Comparison of ENCODE assay signal across 3 fruit fly cellular contexts in genomic region chr2L:14507997-14508396, dm6.
A peak's percentile ranks its signal among the peaks of the same experiment; 100 is the strongest.
TF ChIP-seq lines count a peak whose summit lies in the region.

No protein-coding gene starts in this region.

- TF ChIP-seq CTCF in whole organism, embryonic (GFP tag; optimal IDR thresholded peaks at IDR 0.05; lab: Kevin White, UChicago) = no peak

TF ChIP-seq in whole organism, adult, 20 proteins besides CTCF, POLR2A, EP300 and RAD21:
- TF ChIP-seq kay (GFP tag; lab: Kevin White, UChicago; ENCODE audit: borderline replicate concordance) (peak; percentile 32), toe (GFP tag; optimal IDR thresholded peaks at IDR 0.05; lab: Kevin White, UChicago) (no peak)
TF ChIP-seq in whole organism, adult: peak in this region for 1.

TF ChIP-seq in whole organism, embryonic, 481 proteins besides CTCF, POLR2A, EP300 and RAD21:
- peak; percentile 8 for TF ChIP-seq CG15514 (GFP tag; optimal IDR thresholded peaks at IDR 0.05; lab: Kevin White, UChicago)
- no peak for TF ChIP-seq corto (GFP tag; optimal IDR thresholded peaks at IDR 0.05; lab: Kevin White, UChicago)
- TF ChIP-seq btn (GFP tag; optimal IDR thresholded peaks at IDR 0.05; lab: Kevin White, UChicago) = no peak
- TF ChIP-seq ab (GFP tag; optimal IDR thresholded peaks at IDR 0.05; lab: Kevin White, UChicago) = no peak
- peak; percentile 68 for TF ChIP-seq sens (GFP tag; lab: Kevin White, UChicago)
- no peak for TF ChIP-seq fu2 (GFP tag; optimal IDR thresholded peaks at IDR 0.05; lab: Kevin White, UChicago)
- TF ChIP-seq cad (GFP tag; optimal IDR thresholded peaks at IDR 0.05; lab: Kevin White, UChicago) = no peak
- TF ChIP-seq E2f2 (GFP tag; IDR thresholded peaks at IDR 0.05; lab: Robert Waterston, UW) = no peak
- TF ChIP-seq CG31388 (GFP tag; optimal IDR thresholded peaks at IDR 0.05; lab: Kevin White, UChicago) = no peak
- TF ChIP-seq Sry-β (GFP tag; optimal IDR thresholded peaks at IDR 0.05; lab: Kevin White, UChicago) = peak; percentile 80
- no peak for TF ChIP-seq CG15073 (GFP tag; optimal IDR thresholded peaks at IDR 0.05; lab: Kevin White, UChicago)
- TF ChIP-seq row (GFP tag; IDR thresholded peaks at IDR 0.05; lab: Robert Waterston, UW) = peak; percentile 43
- TF ChIP-seq bigmax (GFP tag; optimal IDR thresholded peaks at IDR 0.05; lab: Kevin White, UChicago) = no peak
- peak; percentile 38; the same call in 1 of the 2 replicates for TF ChIP-seq Xrp1 (GFP tag; IDR thresholded peaks at IDR 0.05; lab: Robert Waterston, UW)
- TF ChIP-seq Med (GFP tag; lab: Kevin White, UChicago) = peak; percentile 20

TF ChIP-seq in whole organism, wandering third instar larva, 38 proteins besides CTCF, POLR2A, EP300 and RAD21:
- TF ChIP-seq Sp1 (GFP tag; optimal IDR thresholded peaks at IDR 0.05; lab: Kevin White, UChicago) (no peak), foxo (GFP tag; optimal IDR thresholded peaks at IDR 0.05; lab: Kevin White, UChicago) (no peak), sage (GFP tag; optimal IDR thresholded peaks at IDR 0.05; lab: Kevin White, UChicago) (no peak), CG32264 (GFP tag; optimal IDR thresholded peaks at IDR 0.05; lab: Kevin White, UChicago) (no peak), dl (GFP tag; optimal IDR thresholded peaks at IDR 0.05; lab: Kevin White, UChicago; ENCODE audit: insufficient read depth in 1 of 2, partially characterized antibody in 2 of 2) (no peak), Myc (optimal IDR thresholded peaks at IDR 0.05; lab: Kevin White, UChicago) (peak; percentile 1)
TF ChIP-seq in whole organism, wandering third instar larva: peak in this region for 1.
